Worm (Caenorhabditis elegans) whole organism, mixed stage, embryonic: Measurements from ENCODE around the gene K01F9.2.

Source experiments
- bed-3 ChIP-seq: fragments of 200-800 bp; sonication (Bioruptor generic); optimal IDR thresholded peaks from 3 replicates; lab custom pipeline; 2018; ENCODE audit warnings: mild to moderate bottlenecking, missing genetic modification characterization, moderate library complexity, missing compliant biosample characterization
- blmp-1 ChIP-seq: fragments of 150-350 bp; optimal IDR thresholded peaks from 2 replicates; lab custom pipeline; 2014; ENCODE audit warnings: missing biosample characterization, missing genetic modification characterization
- ceh-39 ChIP-seq: fragments of 150-350 bp; optimal IDR thresholded peaks from 2 replicates; lab custom pipeline; 2014; ENCODE audit warnings: missing biosample characterization, missing genetic modification characterization
- ceh-83 ChIP-seq: fragments of 200-800 bp; sonication (Bioruptor generic); optimal IDR thresholded peaks from 2 replicates; lab custom pipeline; 2018; ENCODE audit warnings: mild to moderate bottlenecking, missing genetic modification characterization, missing compliant biosample characterization
- ces-1 ChIP-seq: fragments of 150-350 bp; optimal IDR thresholded peaks from 2 replicates; lab custom pipeline; 2014; ENCODE audit warnings: missing biosample characterization, missing genetic modification reagents, missing genetic modification characterization
- elt-3 ChIP-seq: fragments of 150-350 bp; optimal IDR thresholded peaks from 2 replicates; lab custom pipeline; 2014; ENCODE audit warnings: missing biosample characterization, missing genetic modification characterization
- ham-2 ChIP-seq: fragments of 200-800 bp; sonication (Bioruptor generic); optimal IDR thresholded peaks from 2 replicates; lab custom pipeline; 2018; ENCODE audit warnings: mild to moderate bottlenecking, missing genetic modification characterization, missing compliant biosample characterization
- lsy-2 ChIP-seq: fragments of 150-350 bp; optimal IDR thresholded peaks from 2 replicates; lab custom pipeline; 2014; ENCODE audit warnings: missing biosample characterization, missing genetic modification characterization
- nhr-12 ChIP-seq: fragments of 150-350 bp; optimal IDR thresholded peaks from 2 replicates; lab custom pipeline; 2014; ENCODE audit warnings: missing biosample characterization, missing genetic modification characterization
- snpc-4 ChIP-seq: fragments of 150-350 bp; optimal IDR thresholded peaks from 2 replicates; lab custom pipeline; 2014; ENCODE audit warnings: missing biosample characterization, missing genetic modification characterization
- unc-120 ChIP-seq: sonication (generic microtip); optimal IDR thresholded peaks from 2 replicates; lab custom pipeline; 2017; ENCODE audit warnings: missing genetic modification characterization, missing compliant biosample characterization; ENCODE audit not compliant: poor library complexity, severe bottlenecking
- unc-62 ChIP-seq: fragments of 150-350 bp; optimal IDR thresholded peaks from 2 replicates; lab custom pipeline; 2014; ENCODE audit warnings: missing biosample characterization, missing genetic modification reagents, missing genetic modification characterization
- zip-8 ChIP-seq: fragments of 150-350 bp; optimal IDR thresholded peaks from 2 replicates; lab custom pipeline; 2014; ENCODE audit warnings: missing biosample characterization, missing genetic modification characterization

ce11 chrIII:8894782-8895181 is 17.9 kb upstream of the K01F9.2 start, which contains the start of gene asna-1:
- TF ChIP-seq ham-2 (no peak), ces-1 (GFP tag; lab: Kevin White, UChicago) (no peak), bed-3 (GFP tag; lab: Kevin White, UChicago) (no peak), lsy-2 (tag; lab: Kevin White, UChicago) (no peak), unc-120 (tag; lab: Kevin White, UChicago) (no peak), ceh-39 (tag; lab: Kevin White, UChicago) (no peak), elt-3 (tag; lab: Kevin White, UChicago) (no peak), blmp-1 (tag; lab: Kevin White, UChicago) (no peak), unc-62 (no peak), snpc-4 (no peak), ceh-83 (GFP tag; lab: Kevin White, UChicago) (no peak), zip-8 (tag; lab: Kevin White, UChicago) (no peak), nhr-12 (tag; lab: Kevin White, UChicago) (no peak)
